Worm (Caenorhabditis elegans): ENCODE data around the gene ssp-34.

DNA sequence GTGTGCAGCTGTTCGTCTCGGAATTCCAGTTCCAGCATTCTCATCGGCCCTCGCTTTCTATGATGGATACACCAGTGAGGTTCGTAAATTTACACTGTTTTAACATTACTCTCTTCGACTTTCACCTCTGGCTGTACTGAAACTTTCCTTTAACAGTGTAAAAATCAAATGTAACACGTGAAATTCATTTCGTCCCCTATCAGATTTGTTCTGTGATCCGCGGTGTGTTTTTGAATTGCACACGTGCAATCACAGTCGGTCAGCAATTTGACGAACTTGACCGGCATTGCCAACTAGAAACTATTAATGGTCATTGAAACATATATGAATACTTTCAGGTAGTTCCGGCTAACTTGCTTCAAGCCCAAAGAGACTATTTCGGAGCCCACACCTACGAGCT is 38.7 kb upstream of the ssp-34 start:
- no peak for TF ChIP-seq pha-4 (GFP tag; IDR thresholded peaks at IDR 0.05)
- no peak for TF ChIP-seq pha-4 (tag; optimal IDR thresholded peaks at IDR 0.05)
- no peak for TF ChIP-seq madf-5 (GFP tag; IDR thresholded peaks at IDR 0.05)
- no peak for TF ChIP-seq nhr-10 (tag; optimal IDR thresholded peaks at IDR 0.05)
- TF ChIP-seq nhr-41 (GFP tag; IDR thresholded peaks at IDR 0.05) = no peak
- TF ChIP-seq nhr-237 (tag; optimal IDR thresholded peaks at IDR 0.05) = no peak
- TF ChIP-seq lsy-2 (tag; optimal IDR thresholded peaks at IDR 0.05) = no peak
- no peak for TF ChIP-seq lin-39 (tag; optimal IDR thresholded peaks at IDR 0.05)
- no peak for TF ChIP-seq ama-1 (optimal IDR thresholded peaks at IDR 0.05)
- TF ChIP-seq dve-1 (tag; optimal IDR thresholded peaks at IDR 0.05; ENCODE audit: insufficient read depth) = no peak

All from whole organism, L4 larva.